Worm (Caenorhabditis elegans) whole organism, L1 larva: Measurements from ENCODE around the gene mup-4.

Source experiments
- alr-1 ChIP-seq: fragments of 200-800 bp; sonication (Bioruptor generic); optimal IDR thresholded peaks from 2 replicates; lab custom pipeline; 2018; ENCODE audit warnings: borderline replicate concordance, mild to moderate bottlenecking, missing genetic modification characterization, missing compliant biosample characterization
- ceh-88 ChIP-seq: fragments of 200-800 bp; sonication (Bioruptor generic); IDR thresholded peaks from 2 replicates; pipeline ENCODE4 v1.3.6; 2022; ENCODE audit warnings: missing genetic modification characterization, missing compliant biosample characterization
- egl-27 ChIP-seq, 2 experiments: fragments of 150-350 bp in 1 of 2; sonication (generic microtip); optimal IDR thresholded peaks; 3 replicates each; lab custom pipeline; 2017 to 2018; ENCODE audit warnings: missing biosample characterization in 2 of 2, missing genetic modification characterization in 2 of 2, missing genetic modification reagents in 2 of 2
- elt-2 ChIP-seq: sonication (generic microtip); optimal IDR thresholded peaks from 2 replicates; lab custom pipeline; 2016; ENCODE audit warnings: missing genetic modification characterization, mild to moderate bottlenecking, inconsistent platforms, missing compliant biosample characterization, missing genetic modification reagents
- jun-1 ChIP-seq: fragments of 150-350 bp; optimal IDR thresholded peaks from 2 replicates; lab custom pipeline; 2014; ENCODE audit warnings: missing biosample characterization, missing genetic modification reagents, missing genetic modification characterization
- nhr-19 ChIP-seq: fragments of 200-800 bp; sonication (Bioruptor generic); conservative IDR thresholded peaks from 2 replicates; pipeline ENCODE4 v1.3.6; 2022; ENCODE audit warnings: missing genetic modification characterization, missing compliant biosample characterization
- pax-3 ChIP-seq: fragments of 200-800 bp; sonication (Bioruptor generic); optimal IDR thresholded peaks from 2 replicates; lab custom pipeline; 2018; ENCODE audit warnings: mild to moderate bottlenecking, missing genetic modification characterization, moderate library complexity, missing compliant biosample characterization
- skn-1 ChIP-seq: fragments of 150-350 bp; optimal IDR thresholded peaks from 2 replicates; lab custom pipeline; 2014; ENCODE audit warnings: missing biosample characterization, missing genetic modification characterization

ce11 chrIII:7521163-7521562 lies 32.3 kb upstream of the mup-4 start, which contains the start of gene lig-4:
- TF ChIP-seq alr-1 (tag; lab: Kevin White, UChicago) (no peak), pax-3 (tag; lab: Kevin White, UChicago) (no peak), nhr-19 (no peak), jun-1 (tag; lab: Kevin White, UChicago) (no peak), ceh-88 (GFP tag; lab: Robert Waterston, UW) (no peak), skn-1 (tag; lab: Kevin White, UChicago) (no peak), elt-2 (tag; lab: Kevin White, UChicago) (no peak), egl-27 (tag; optimal IDR thresholded peaks at IDR 0.05; lab: Kevin White, UChicago) (no peak)
